Worm (Caenorhabditis elegans): ENCODE results near the gene F46F5.10.

DNA sequence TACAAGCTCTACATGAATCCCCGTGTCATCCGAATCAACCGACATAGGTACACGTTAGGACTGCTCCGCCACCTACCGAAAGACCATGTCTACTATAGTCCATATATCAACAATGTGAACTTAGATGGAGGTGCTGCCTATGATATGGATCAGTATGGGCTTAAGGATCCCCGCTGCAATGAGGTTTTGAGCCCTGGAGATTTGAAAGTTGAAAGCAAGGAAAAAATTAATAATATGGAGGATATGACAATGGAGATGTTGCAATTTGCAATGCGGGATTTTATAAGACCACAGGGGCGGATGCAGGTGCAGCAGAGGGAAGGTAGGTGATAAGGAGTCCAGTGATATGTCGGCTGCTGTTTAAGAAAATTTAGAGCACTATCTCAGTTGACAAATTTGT lies 45.7 kb downstream of the F46F5.10 start:
- TF ChIP-seq ztf-23 (GFP tag; IDR thresholded peaks at IDR 0.05) (no peak), T22C8.4 (GFP tag; IDR thresholded peaks at IDR 0.05) (no peak)
